Worm (Caenorhabditis elegans) whole organism, L4 larva: Measurements from ENCODE around the gene srx-8.

Source experiments
- egl-27 ChIP-seq: sonication (generic microtip); optimal IDR thresholded peaks from 3 replicates; lab custom pipeline; 2017; ENCODE audit warnings: missing biosample characterization, missing genetic modification reagents, missing genetic modification characterization
- fos-1 ChIP-seq: fragments of 150-350 bp; optimal IDR thresholded peaks from 2 replicates; lab custom pipeline; 2014; ENCODE audit warnings: missing biosample characterization, missing genetic modification characterization
- lin-15B ChIP-seq: fragments of 150-350 bp; sonication (generic microtip); optimal IDR thresholded peaks from 3 replicates; lab custom pipeline; 2014; ENCODE audit warnings: missing biosample characterization, missing genetic modification characterization
- lin-29 ChIP-seq: fragments of 200-800 bp; sonication (Bioruptor generic); IDR thresholded peaks from 2 replicates; pipeline ENCODE4 v1.3.6; 2022; ENCODE audit warnings: missing genetic modification reagents, missing genetic modification characterization, missing compliant biosample characterization
- nhr-11 ChIP-seq: fragments of 150-350 bp; optimal IDR thresholded peaks from 2 replicates; lab custom pipeline; 2014; ENCODE audit warnings: missing biosample characterization, missing genetic modification characterization
- nhr-28 ChIP-seq: fragments of 150-350 bp; optimal IDR thresholded peaks from 2 replicates; lab custom pipeline; 2014; ENCODE audit warnings: missing biosample characterization, missing genetic modification characterization
- sdz-12 ChIP-seq: fragments of 200-800 bp; sonication (Bioruptor generic); optimal IDR thresholded peaks from 2 replicates; lab custom pipeline; 2018; ENCODE audit warnings: mild to moderate bottlenecking, missing genetic modification characterization, missing compliant biosample characterization
- skn-1 ChIP-seq: fragments of 150-350 bp; optimal IDR thresholded peaks from 2 replicates; lab custom pipeline; 2014; ENCODE audit warnings: missing biosample characterization, missing genetic modification characterization
- unc-39 ChIP-seq: sonication (generic microtip); optimal IDR thresholded peaks from 2 replicates; lab custom pipeline; 2017; ENCODE audit warnings: missing biosample characterization, missing genetic modification characterization

- no peak for TF ChIP-seq sdz-12
- no peak for TF ChIP-seq unc-39
- TF ChIP-seq nhr-11 (tag; lab: Kevin White, UChicago), result no peak
- no peak for TF ChIP-seq fos-1
- no peak for TF ChIP-seq nhr-28
- no peak for TF ChIP-seq lin-29 (GFP tag; lab: Robert Waterston, UW)
- TF ChIP-seq egl-27 (tag; lab: Kevin White, UChicago), result no peak
- no peak for TF ChIP-seq lin-15B (tag; lab: Kevin White, UChicago)
- no peak for TF ChIP-seq skn-1
These were observed 34.4 kb downstream of the srx-8 start, which contains the start of gene srw-107 for ce11 chrV:521517-521916.
